Fruit fly (Drosophila melanogaster): ENCODE data around the gene CG14965.

CG14965 gene

dm6 chr3L:3143383-3143962 is 48.8 kb downstream of the CG14965 start, which contains the start of the genes CG11537 and Alg2:
CG11537 (minus strand) TSS chr3L:3143457.
Alg2 (plus strand) TSS chr3L:3143808.
- TF ChIP-seq CG17801 (GFP tag; optimal IDR thresholded peaks at IDR 0.05; ENCODE audit: partially characterized antibody) = no peak

- no peak for TF ChIP-seq CG17801 (GFP tag; optimal IDR thresholded peaks at IDR 0.05; ENCODE audit: partially characterized antibody)
Measured at dm6 chr3L:3142516-3143382, 49.5 kb downstream of the CG14965 start.

- no peak for TF ChIP-seq CG17801 (GFP tag; optimal IDR thresholded peaks at IDR 0.05; ENCODE audit: partially characterized antibody)
Measured at dm6 chr3L:3141411-3141810, 50.9 kb downstream of the CG14965 start.
